Worm (Caenorhabditis elegans): ENCODE data around the gene str-23.

- no peak for TF ChIP-seq W03F9.2 (tag; optimal IDR thresholded peaks at IDR 0.05)
- no peak for TF ChIP-seq him-1 (tag; optimal IDR thresholded peaks at IDR 0.05)
These were observed 30.2 kb downstream of the str-23 start for ce11 chrV:15674899-15675298.
